Fruit fly (Drosophila melanogaster) whole organism, wandering third instar larva: ENCODE results near the gene CG9107.

Experiments used
- Abd-B ChIP-seq: fragments of >200 bp; optimal IDR thresholded peaks from 2 replicates; lab custom pipeline; 2017; ENCODE audit warnings: missing biosample characterization, missing genetic modification characterization
- CG32264 ChIP-seq: fragments of 200-800 bp; sonication (Bioruptor generic); optimal IDR thresholded peaks from 2 replicates; lab custom pipeline; 2016; ENCODE audit warnings: missing biosample characterization, missing genetic modification characterization
- CG9705 ChIP-seq: fragments of 200-800 bp; sonication (Bioruptor generic); optimal IDR thresholded peaks from 2 replicates; lab custom pipeline; 2018; ENCODE audit warnings: missing biosample characterization, mild to moderate bottlenecking, missing genetic modification characterization
- CrebA ChIP-seq: fragments of 200-800 bp; sonication (Bioruptor generic); optimal IDR thresholded peaks from 2 replicates; lab custom pipeline; 2016; ENCODE audit warnings: missing biosample characterization, mild to moderate bottlenecking, missing genetic modification characterization, borderline replicate concordance
- Dif ChIP-seq: fragments of 200-275, 200-300 bp; sonication (Bioruptor generic); optimal IDR thresholded peaks from 2 replicates; lab custom pipeline; 2018; ENCODE audit warnings: missing biosample characterization, missing genetic modification characterization; ENCODE audit not compliant: partially characterized antibody
- GATAd ChIP-seq: sonication (Bioruptor generic); optimal IDR thresholded peaks from 2 replicates; lab custom pipeline; 2016; ENCODE audit warnings: missing biosample characterization, missing genetic modification characterization
- HLH106 ChIP-seq: fragments of 200-800 bp; optimal IDR thresholded peaks from 3 replicates; lab custom pipeline; 2019; ENCODE audit warnings: missing biosample characterization, mild to moderate bottlenecking, missing genetic modification characterization, moderate library complexity
- Hnf4 ChIP-seq: fragments of 200-800 bp; sonication (Bioruptor generic); optimal IDR thresholded peaks from 2 replicates; lab custom pipeline; 2016; ENCODE audit warnings: missing biosample characterization, mild to moderate bottlenecking, missing genetic modification characterization
- Hr78 ChIP-seq: fragments of >200 bp; optimal IDR thresholded peaks from 2 replicates; lab custom pipeline; 2017; ENCODE audit warnings: missing biosample characterization, missing genetic modification characterization
- Hr83 ChIP-seq: fragments of 200-300 bp; sonication (Bioruptor generic); optimal IDR thresholded peaks from 2 replicates; lab custom pipeline; 2016; ENCODE audit warnings: missing biosample characterization, mild to moderate bottlenecking, missing genetic modification characterization, moderate library complexity; ENCODE audit not compliant: poor library complexity, severe bottlenecking
- Jra ChIP-seq: sonication (Bioruptor generic); optimal IDR thresholded peaks from 2 replicates; lab custom pipeline; 2016; ENCODE audit warnings: missing biosample characterization, missing genetic modification characterization
- Mio ChIP-seq: sonication (Bioruptor generic); optimal IDR thresholded peaks from 2 replicates; lab custom pipeline; 2016; ENCODE audit warnings: missing biosample characterization, missing genetic modification characterization
- Myc ChIP-seq: fragments of >200 bp; optimal IDR thresholded peaks from 2 replicates; lab custom pipeline; 2017
- OdsH ChIP-seq: fragments of 200-800 bp; sonication (Bioruptor generic); optimal IDR thresholded peaks from 2 replicates; lab custom pipeline; 2016; ENCODE audit warnings: missing biosample characterization, mild to moderate bottlenecking, missing genetic modification characterization
- Rel ChIP-seq, 2 experiments: fragments of 200-800 bp; sonication (Bioruptor generic) in 1 of 2; optimal IDR thresholded peaks; 2 replicates in 1 of 2; 3 replicates in 1 of 2; lab custom pipeline; 2016 to 2019; ENCODE audit warnings: mild to moderate bottlenecking in 2 of 2, missing biosample characterization in 2 of 2, missing genetic modification characterization in 2 of 2, moderate library complexity in 1 of 2
- Sp1 ChIP-seq: fragments of 200-800 bp; sonication (Bioruptor generic); optimal IDR thresholded peaks from 3 replicates; lab custom pipeline; 2019; ENCODE audit warnings: missing biosample characterization, mild to moderate bottlenecking, missing genetic modification characterization, moderate library complexity
- Vsx2 ChIP-seq: fragments of 200-300, 225-300 bp; sonication (Bioruptor generic); optimal IDR thresholded peaks from 2 replicates; lab custom pipeline; 2018; ENCODE audit warnings: missing biosample characterization, missing genetic modification characterization; ENCODE audit not compliant: partially characterized antibody
- br ChIP-seq: fragments of 200-800 bp; sonication (Bioruptor generic); optimal IDR thresholded peaks from 2 replicates; lab custom pipeline; 2016; ENCODE audit warnings: missing biosample characterization, missing genetic modification characterization
- brk ChIP-seq: fragments of 200-800 bp; sonication (Bioruptor generic); optimal IDR thresholded peaks from 2 replicates; lab custom pipeline; 2016; ENCODE audit warnings: missing biosample characterization, mild to moderate bottlenecking, missing genetic modification characterization
- dmrt93B ChIP-seq: fragments of 200-800 bp; sonication (Bioruptor generic); optimal IDR thresholded peaks from 2 replicates; lab custom pipeline; 2018; ENCODE audit warnings: missing biosample characterization, mild to moderate bottlenecking, missing genetic modification characterization
- dsf ChIP-seq: sonication (Bioruptor generic); optimal IDR thresholded peaks from 2 replicates; lab custom pipeline; 2016; ENCODE audit warnings: missing biosample characterization, missing genetic modification characterization, borderline replicate concordance
- ey ChIP-seq: fragments of 200-800 bp; sonication (Bioruptor generic); optimal IDR thresholded peaks from 2 replicates; lab custom pipeline; 2016; ENCODE audit warnings: missing biosample characterization, missing genetic modification characterization
- foxo ChIP-seq, 2 experiments: fragments of 200-800 bp; sonication (Bioruptor generic); optimal IDR thresholded peaks; 2 replicates in 1 of 2; 3 replicates in 1 of 2; lab custom pipeline; 2016 to 2017; ENCODE audit warnings: missing biosample characterization in 2 of 2, missing genetic modification characterization in 2 of 2
- fru ChIP-seq: fragments of 200-800 bp; sonication (Bioruptor generic); optimal IDR thresholded peaks from 3 replicates; lab custom pipeline; 2016; ENCODE audit warnings: missing biosample characterization, mild to moderate bottlenecking, missing genetic modification characterization
- h ChIP-seq: fragments of 200-800 bp; sonication (Bioruptor generic); optimal IDR thresholded peaks from 3 replicates; lab custom pipeline; 2016; ENCODE audit warnings: missing biosample characterization, mild to moderate bottlenecking, missing genetic modification characterization
- jim ChIP-seq: fragments of 175-275, 200-325 bp; sonication (Bioruptor generic); optimal IDR thresholded peaks from 2 replicates; lab custom pipeline; 2016; ENCODE audit warnings: missing biosample characterization, mild to moderate bottlenecking, missing genetic modification characterization
- pan ChIP-seq: fragments of >200 bp; optimal IDR thresholded peaks from 2 replicates; lab custom pipeline; 2017
- psq ChIP-seq: fragments of 200-800 bp; sonication (Bioruptor generic); optimal IDR thresholded peaks from 3 replicates; lab custom pipeline; 2017; ENCODE audit warnings: missing biosample characterization, mild to moderate bottlenecking, missing genetic modification characterization, moderate library complexity
- rgr ChIP-seq: fragments of 200-800 bp; sonication (Bioruptor generic); optimal IDR thresholded peaks from 3 replicates; lab custom pipeline; 2016; ENCODE audit warnings: missing biosample characterization, mild to moderate bottlenecking, missing genetic modification characterization
- sage ChIP-seq: fragments of 200-800 bp; sonication (Bioruptor generic); optimal IDR thresholded peaks from 2 replicates; lab custom pipeline; 2016; ENCODE audit warnings: missing biosample characterization, mild to moderate bottlenecking, missing genetic modification characterization
- tai ChIP-seq: sonication (Bioruptor generic); optimal IDR thresholded peaks from 2 replicates; lab custom pipeline; 2016; ENCODE audit warnings: missing biosample characterization, missing genetic modification characterization
- woc ChIP-seq: sonication (Bioruptor generic); optimal IDR thresholded peaks from 2 replicates; lab custom pipeline; 2016; ENCODE audit warnings: missing biosample characterization, mild to moderate bottlenecking, missing genetic modification characterization

Gene CG9107

DNA sequence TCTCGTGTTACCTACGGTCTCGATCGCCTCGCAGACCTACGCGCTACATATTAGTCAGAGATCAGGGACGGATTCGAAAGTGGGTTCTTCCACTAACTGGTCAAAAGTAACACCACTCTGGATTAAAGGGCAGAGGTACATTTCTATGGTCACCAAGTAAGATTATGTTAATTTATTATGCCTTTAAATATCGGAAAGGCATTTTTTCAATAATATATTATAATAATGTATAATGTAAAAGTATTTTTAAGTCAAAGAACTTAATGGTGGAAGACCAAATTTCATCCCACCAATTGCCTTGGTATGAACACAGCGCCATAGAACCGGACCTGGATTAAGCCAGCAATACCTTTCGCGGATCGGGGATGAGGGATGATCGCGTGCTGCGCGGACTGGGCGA, 1.5 kb downstream of the CG9107 start:
- TF ChIP-seq foxo (GFP tag; optimal IDR thresholded peaks at IDR 0.05; lab: Kevin White, UChicago) = peak in 1 of 2 experiments; percentile 83
- TF ChIP-seq HLH106 = peak; percentile 81
- no peak for TF ChIP-seq woc (GFP tag; lab: Kevin White, UChicago)
- TF ChIP-seq dmrt93B (GFP tag; lab: Kevin White, UChicago) = peak; percentile 73
- TF ChIP-seq Sp1 = peak; percentile 55
- TF ChIP-seq fru = peak; percentile 72
- TF ChIP-seq GATAd (GFP tag; lab: Kevin White, UChicago) = no peak
- TF ChIP-seq Abd-B = no peak
- TF ChIP-seq sage (GFP tag; lab: Kevin White, UChicago) = peak; percentile 15
- TF ChIP-seq psq (GFP tag; lab: Kevin White, UChicago) = peak; percentile 58
- no peak for TF ChIP-seq pan (lab: Kevin White, UChicago)
- TF ChIP-seq OdsH = peak; percentile 25
- peak; percentile 74 for TF ChIP-seq h (GFP tag; lab: Kevin White, UChicago)
- TF ChIP-seq ey (GFP tag; lab: Kevin White, UChicago) = peak; percentile 10
- no peak for TF ChIP-seq Rel (GFP tag; optimal IDR thresholded peaks at IDR 0.05; lab: Kevin White, UChicago)
- TF ChIP-seq Rel (tag; optimal IDR thresholded peaks at IDR 0.05; lab: Kevin White, UChicago) = no peak
- peak; percentile 57 for TF ChIP-seq rgr (GFP tag; lab: Kevin White, UChicago)
- peak; percentile 63 for TF ChIP-seq CG9705 (GFP tag; lab: Kevin White, UChicago)
- TF ChIP-seq Hnf4 (GFP tag; lab: Kevin White, UChicago) = no peak

DNA sequence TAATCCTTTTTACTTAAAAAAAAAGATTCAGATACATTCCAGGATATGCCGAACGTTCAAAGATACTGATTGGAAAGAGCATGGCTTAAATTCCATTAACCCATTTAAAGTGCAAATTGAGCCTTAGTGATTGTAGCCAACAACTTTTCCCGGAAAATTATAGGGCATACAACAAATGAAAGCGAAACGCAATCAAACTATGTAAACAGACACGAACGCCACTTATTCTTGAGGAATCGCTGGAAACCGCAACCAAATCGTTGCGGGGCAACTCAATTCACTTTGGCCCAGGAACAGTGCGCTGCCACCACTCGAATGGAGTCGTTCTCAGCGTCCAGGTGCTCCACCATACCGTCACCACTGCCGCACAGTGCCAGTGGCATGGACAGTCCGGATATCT, 3.8 kb downstream of the CG9107 start, which contains the start of gene CG13996:
TSS of gene CG13996 (plus strand) at position 301 of the 400 bp plus-strand sequence.
- TF ChIP-seq brk = no peak
- TF ChIP-seq CrebA (GFP tag; lab: Kevin White, UChicago) = no peak
- TF ChIP-seq rgr (GFP tag; lab: Kevin White, UChicago) = no peak
- no peak for TF ChIP-seq Rel (GFP tag; optimal IDR thresholded peaks at IDR 0.05; lab: Kevin White, UChicago)
- no peak for TF ChIP-seq Rel (tag; optimal IDR thresholded peaks at IDR 0.05; lab: Kevin White, UChicago)
- no peak for TF ChIP-seq Mio (GFP tag; lab: Kevin White, UChicago)
- TF ChIP-seq Sp1 = no peak
- TF ChIP-seq woc (GFP tag; lab: Kevin White, UChicago) = no peak
- TF ChIP-seq fru = no peak
- TF ChIP-seq CG9705 (GFP tag; lab: Kevin White, UChicago) = no peak
- no peak for TF ChIP-seq dsf (GFP tag; lab: Kevin White, UChicago)
- TF ChIP-seq Hr78 (GFP tag; lab: Kevin White, UChicago) = no peak
- no peak for TF ChIP-seq GATAd (GFP tag; lab: Kevin White, UChicago)
- no peak for TF ChIP-seq Hnf4 (GFP tag; lab: Kevin White, UChicago)
- TF ChIP-seq Myc (lab: Kevin White, UChicago) = no peak
- TF ChIP-seq Vsx2 = no peak
- no peak for TF ChIP-seq CG32264 (GFP tag; lab: Kevin White, UChicago)
- no peak for TF ChIP-seq tai
- no peak for TF ChIP-seq Jra

DNA sequence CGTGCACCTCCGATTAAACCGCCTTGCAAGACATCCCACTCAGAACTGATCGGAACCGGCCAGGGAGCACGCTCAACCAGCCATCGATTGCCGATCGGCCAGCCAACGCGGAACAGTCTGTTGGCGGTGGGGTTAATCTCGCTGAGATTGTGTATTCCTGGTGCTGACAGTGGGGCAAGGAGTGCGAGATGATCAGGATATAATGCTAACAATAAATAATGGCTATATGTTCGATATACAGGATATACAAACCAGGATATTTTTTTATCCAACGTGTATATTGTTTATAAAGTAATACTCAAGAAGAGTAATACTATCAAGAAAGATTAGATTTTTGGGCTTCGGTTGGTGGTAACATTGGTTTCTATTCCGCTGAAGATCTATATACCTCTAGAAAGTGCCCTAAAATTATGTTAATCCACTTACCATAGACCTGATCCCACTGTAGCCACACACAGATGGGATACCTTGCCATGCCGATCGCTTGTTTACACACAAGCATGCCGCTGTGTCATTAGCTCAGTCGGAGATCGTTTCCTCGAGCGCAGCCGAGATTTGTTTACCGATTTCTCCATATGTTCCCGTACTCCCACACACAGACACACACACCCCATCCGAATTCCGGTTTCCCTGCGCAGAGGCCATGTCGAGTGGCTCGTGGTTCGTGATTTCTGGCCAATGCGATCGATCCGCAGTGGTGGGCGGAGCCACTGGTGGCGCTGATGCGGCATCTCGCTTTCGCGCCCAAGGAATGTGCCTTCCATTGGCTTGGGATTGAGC, 4.8 kb downstream of the CG9107 start, which contains the start of gene H2.0:
TSS of gene H2.0 (minus strand) at position 51 of the 780 bp plus-strand sequence.
- TF ChIP-seq dsf (GFP tag; lab: Kevin White, UChicago) = no peak
- peak; percentile 47 for TF ChIP-seq ey (GFP tag; lab: Kevin White, UChicago)
- no peak for TF ChIP-seq sage (GFP tag; lab: Kevin White, UChicago)
- peak; percentile 56 for TF ChIP-seq OdsH
- peak; percentile 52 for TF ChIP-seq br (GFP tag; lab: Kevin White, UChicago)
- peak; percentile 39 for TF ChIP-seq Dif
- TF ChIP-seq Sp1 = peak; percentile 61
- no peak for TF ChIP-seq jim
- TF ChIP-seq HLH106 = peak; percentile 50
- TF ChIP-seq h (GFP tag; lab: Kevin White, UChicago) = peak; percentile 72
- peak; percentile 26 for TF ChIP-seq dmrt93B (GFP tag; lab: Kevin White, UChicago)
- peak; percentile 52 for TF ChIP-seq fru
- no peak for TF ChIP-seq Hr78 (GFP tag; lab: Kevin White, UChicago)
- peak; percentile 36 for TF ChIP-seq rgr (GFP tag; lab: Kevin White, UChicago)
- peak; percentile 25 for TF ChIP-seq psq (GFP tag; lab: Kevin White, UChicago)
- TF ChIP-seq woc (GFP tag; lab: Kevin White, UChicago) = peak; percentile 48

DNA sequence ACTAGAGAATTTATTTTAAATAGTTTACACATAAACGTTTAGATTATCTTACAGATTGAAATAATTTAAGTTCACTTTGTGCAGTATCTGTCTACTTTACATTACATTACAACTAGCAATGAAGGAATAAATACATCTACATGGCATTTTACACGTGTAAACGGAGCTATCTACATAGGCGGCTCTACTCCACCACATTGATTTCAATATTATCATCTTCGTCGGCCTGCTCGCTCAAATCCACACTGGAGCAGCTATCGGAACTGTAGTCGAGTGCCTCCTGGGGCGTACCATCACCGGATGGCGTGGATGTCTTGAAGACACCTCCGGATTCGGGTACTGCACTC, 11.3 kb downstream of the CG9107 start:
- TF ChIP-seq rgr (GFP tag; lab: Kevin White, UChicago) (no peak), Hr83 (GFP tag; lab: Kevin White, UChicago) (no peak), Hnf4 (GFP tag; lab: Kevin White, UChicago) (no peak), tai (no peak)
